Worm (Caenorhabditis elegans): ENCODE results near the gene Y53C12A.7.

DNA sequence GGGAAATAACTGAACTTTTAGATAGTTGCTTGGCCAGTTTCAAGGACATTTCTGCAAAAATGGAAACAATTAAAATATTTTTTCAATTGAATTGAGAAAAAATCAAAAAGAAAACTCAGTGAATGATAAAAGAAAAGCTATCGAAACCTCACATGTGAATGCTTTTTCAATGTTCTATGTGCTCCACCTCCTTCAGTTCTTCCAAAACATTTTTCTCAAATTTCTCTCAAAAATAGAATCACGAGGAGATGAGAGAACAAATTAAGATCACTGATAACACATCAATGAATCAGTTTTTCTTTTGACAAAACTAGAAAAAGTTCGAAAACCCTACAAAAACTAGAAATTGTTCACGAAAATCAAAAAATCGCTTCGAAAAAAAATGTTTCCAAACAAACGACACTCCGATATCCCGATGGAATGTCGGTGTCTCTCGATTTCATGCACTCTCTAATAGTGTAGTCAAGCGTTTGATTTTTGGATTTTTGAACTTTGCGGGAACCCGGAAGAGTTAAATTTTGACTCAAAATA is 13.6 kb upstream of the Y53C12A.7 start, which contains the start of gene ZK1320.9:
- TF ChIP-seq nhr-11 (tag; optimal IDR thresholded peaks at IDR 0.05): peak; percentile 3
- no peak for TF ChIP-seq ama-1 (optimal IDR thresholded peaks at IDR 0.05)
- peak; percentile 24 for TF ChIP-seq swsn-7 (tag; optimal IDR thresholded peaks at IDR 0.05)
- peak; percentile 10 for TF ChIP-seq blmp-1 (tag; optimal IDR thresholded peaks at IDR 0.05)
- peak; percentile 7 for TF ChIP-seq lin-15B (tag; optimal IDR thresholded peaks at IDR 0.05)
- TF ChIP-seq lin-39 (tag; optimal IDR thresholded peaks at IDR 0.05): no peak
- peak; percentile 44 for TF ChIP-seq snu-23 (GFP tag; optimal IDR thresholded peaks at IDR 0.05)
- TF ChIP-seq egl-27 (tag; optimal IDR thresholded peaks at IDR 0.05): no peak
- TF ChIP-seq lin-13 (GFP tag; optimal IDR thresholded peaks at IDR 0.05): no peak
- TF ChIP-seq pqm-1 (tag; optimal IDR thresholded peaks at IDR 0.05): no peak

Measured in whole organism, L1 larva.